Worm (Caenorhabditis elegans) whole organism, mixed stage, embryonic: ENCODE results near the gene rocf-1.

ENCODE experiments used
- M03D4.4 ChIP-seq: sonication (generic microtip); optimal IDR thresholded peaks from 2 replicates; lab custom pipeline; 2017; ENCODE audit warnings: mild to moderate bottlenecking, missing genetic modification characterization, missing compliant biosample characterization
- bed-3 ChIP-seq: fragments of 200-800 bp; sonication (Bioruptor generic); optimal IDR thresholded peaks from 3 replicates; lab custom pipeline; 2018; ENCODE audit warnings: mild to moderate bottlenecking, missing genetic modification characterization, moderate library complexity, missing compliant biosample characterization
- blmp-1 ChIP-seq: fragments of 150-350 bp; optimal IDR thresholded peaks from 2 replicates; lab custom pipeline; 2014; ENCODE audit warnings: missing biosample characterization, missing genetic modification characterization
- ceh-39 ChIP-seq: fragments of 150-350 bp; optimal IDR thresholded peaks from 2 replicates; lab custom pipeline; 2014; ENCODE audit warnings: missing biosample characterization, missing genetic modification characterization
- ceh-43 ChIP-seq: fragments of 200-800 bp; sonication (Bioruptor generic); optimal IDR thresholded peaks from 2 replicates; lab custom pipeline; 2018; ENCODE audit warnings: mild to moderate bottlenecking, missing genetic modification characterization, moderate library complexity, missing compliant biosample characterization
- ceh-83 ChIP-seq: fragments of 200-800 bp; sonication (Bioruptor generic); optimal IDR thresholded peaks from 2 replicates; lab custom pipeline; 2018; ENCODE audit warnings: mild to moderate bottlenecking, missing genetic modification characterization, missing compliant biosample characterization
- ces-1 ChIP-seq: fragments of 150-350 bp; optimal IDR thresholded peaks from 2 replicates; lab custom pipeline; 2014; ENCODE audit warnings: missing biosample characterization, missing genetic modification reagents, missing genetic modification characterization
- cnd-1 ChIP-seq: fragments of 200-800 bp; sonication (Bioruptor generic); optimal IDR thresholded peaks from 2 replicates; lab custom pipeline; 2018; ENCODE audit warnings: mild to moderate bottlenecking, missing genetic modification characterization, missing compliant biosample characterization
- drap-1 ChIP-seq: fragments of 200-800 bp; sonication (Bioruptor generic); optimal IDR thresholded peaks from 3 replicates; lab custom pipeline; 2018; ENCODE audit warnings: mild to moderate bottlenecking, missing genetic modification characterization, missing compliant biosample characterization
- elt-1 ChIP-seq: sonication (generic microtip); optimal IDR thresholded peaks from 2 replicates; lab custom pipeline; 2017; ENCODE audit warnings: missing genetic modification characterization, mild to moderate bottlenecking, missing compliant biosample characterization, antibody characterized with exemption, moderate library complexity, borderline replicate concordance; ENCODE audit not compliant: insufficient read depth
- elt-3 ChIP-seq: fragments of 150-350 bp; optimal IDR thresholded peaks from 2 replicates; lab custom pipeline; 2014; ENCODE audit warnings: missing biosample characterization, missing genetic modification characterization
- flh-1 ChIP-seq: fragments of 200-800 bp; sonication (Bioruptor generic); optimal IDR thresholded peaks from 2 replicates; lab custom pipeline; 2018; ENCODE audit warnings: mild to moderate bottlenecking, missing genetic modification characterization, moderate library complexity, missing compliant biosample characterization
- ham-2 ChIP-seq: fragments of 200-800 bp; sonication (Bioruptor generic); optimal IDR thresholded peaks from 2 replicates; lab custom pipeline; 2018; ENCODE audit warnings: mild to moderate bottlenecking, missing genetic modification characterization, missing compliant biosample characterization
- hlh-1 ChIP-seq: fragments of 150-350 bp; optimal IDR thresholded peaks from 2 replicates; lab custom pipeline; 2014; ENCODE audit warnings: missing biosample characterization, missing genetic modification reagents, missing genetic modification characterization
- lin-13 ChIP-seq: fragments of 150-350 bp; optimal IDR thresholded peaks from 2 replicates; lab custom pipeline; 2014; ENCODE audit warnings: missing biosample characterization, missing genetic modification characterization
- lin-32 ChIP-seq: fragments of 200-800 bp; sonication (Bioruptor generic); optimal IDR thresholded peaks from 2 replicates; lab custom pipeline; 2018; ENCODE audit warnings: mild to moderate bottlenecking, missing genetic modification characterization, missing compliant biosample characterization
- lsy-2 ChIP-seq: fragments of 150-350 bp; optimal IDR thresholded peaks from 2 replicates; lab custom pipeline; 2014; ENCODE audit warnings: missing biosample characterization, missing genetic modification characterization
- mab-5 ChIP-seq: fragments of 150-350 bp; optimal IDR thresholded peaks from 2 replicates; lab custom pipeline; 2014; ENCODE audit warnings: missing biosample characterization, missing genetic modification characterization
- mep-1 ChIP-seq: fragments of 150-350 bp; optimal IDR thresholded peaks from 2 replicates; lab custom pipeline; 2017; ENCODE audit warnings: missing biosample characterization, missing genetic modification reagents, missing genetic modification characterization, inconsistent platforms
- mls-2 ChIP-seq: sonication (generic microtip); optimal IDR thresholded peaks from 2 replicates; lab custom pipeline; 2016; ENCODE audit warnings: mild to moderate bottlenecking, missing genetic modification characterization, moderate library complexity, missing compliant biosample characterization
- nhr-12 ChIP-seq: fragments of 150-350 bp; optimal IDR thresholded peaks from 2 replicates; lab custom pipeline; 2014; ENCODE audit warnings: missing biosample characterization, missing genetic modification characterization
- nhr-2 ChIP-seq: fragments of 150-350 bp; optimal IDR thresholded peaks from 2 replicates; lab custom pipeline; 2014; ENCODE audit warnings: missing biosample characterization, missing genetic modification characterization
- nhr-237 ChIP-seq: fragments of 150-350 bp; optimal IDR thresholded peaks from 2 replicates; lab custom pipeline; 2014; ENCODE audit warnings: missing biosample characterization, missing genetic modification characterization
- nhr-28 ChIP-seq: fragments of 150-350 bp; optimal IDR thresholded peaks from 2 replicates; lab custom pipeline; 2014; ENCODE audit warnings: missing biosample characterization, missing genetic modification characterization
- nhr-76 ChIP-seq: sonication (generic microtip); optimal IDR thresholded peaks from 2 replicates; lab custom pipeline; 2017; ENCODE audit warnings: missing biosample characterization, missing genetic modification characterization
- pha-4 ChIP-seq: fragments of 150-350 bp; optimal IDR thresholded peaks from 2 replicates; lab custom pipeline; 2018; ENCODE audit warnings: missing biosample characterization, missing genetic modification reagents, missing genetic modification characterization
- sem-2 ChIP-seq: fragments of 200-800 bp; sonication (Bioruptor generic); optimal IDR thresholded peaks from 2 replicates; lab custom pipeline; 2018; ENCODE audit warnings: mild to moderate bottlenecking, missing genetic modification characterization, missing compliant biosample characterization
- snpc-4 ChIP-seq: fragments of 150-350 bp; optimal IDR thresholded peaks from 2 replicates; lab custom pipeline; 2014; ENCODE audit warnings: missing biosample characterization, missing genetic modification characterization
- sptf-1 ChIP-seq: sonication (generic microtip); optimal IDR thresholded peaks from 2 replicates; lab custom pipeline; 2017; ENCODE audit warnings: mild to moderate bottlenecking, missing genetic modification characterization, moderate library complexity, missing compliant biosample characterization
- tbx-8 ChIP-seq: fragments of 200-800 bp; sonication (Bioruptor generic); optimal IDR thresholded peaks from 2 replicates; lab custom pipeline; 2018; ENCODE audit warnings: mild to moderate bottlenecking, missing genetic modification characterization, moderate library complexity, missing compliant biosample characterization
- unc-120 ChIP-seq: sonication (generic microtip); optimal IDR thresholded peaks from 2 replicates; lab custom pipeline; 2017; ENCODE audit warnings: missing genetic modification characterization, missing compliant biosample characterization; ENCODE audit not compliant: poor library complexity, severe bottlenecking
- unc-39 ChIP-seq: fragments of 150-350 bp; optimal IDR thresholded peaks from 2 replicates; lab custom pipeline; 2014; ENCODE audit warnings: missing biosample characterization, missing genetic modification characterization
- unc-62 ChIP-seq: fragments of 150-350 bp; optimal IDR thresholded peaks from 2 replicates; lab custom pipeline; 2014; ENCODE audit warnings: missing biosample characterization, missing genetic modification reagents, missing genetic modification characterization
- zip-8 ChIP-seq: fragments of 150-350 bp; optimal IDR thresholded peaks from 2 replicates; lab custom pipeline; 2014; ENCODE audit warnings: missing biosample characterization, missing genetic modification characterization
- ztf-11 ChIP-seq: fragments of 150-350 bp; optimal IDR thresholded peaks from 2 replicates; lab custom pipeline; 2014; ENCODE audit warnings: missing biosample characterization, missing genetic modification characterization

rocf-1 gene

ce11 chrV:15466017-15466416 lies 1.7 kb upstream of the rocf-1 start:
- TF ChIP-seq blmp-1 (no peak), drap-1 (GFP tag; lab: Kevin White, UChicago) (peak; percentile 4)
- TF ChIP-seq, all 35 proteins: peak for 1

- TF ChIP-seq ces-1 (GFP tag; lab: Kevin White, UChicago) = no peak
- peak; percentile 63 for TF ChIP-seq flh-1 (GFP tag; lab: Kevin White, UChicago)
- no peak for TF ChIP-seq blmp-1
- TF ChIP-seq nhr-237 (tag; lab: Kevin White, UChicago) = peak; percentile 35
- peak; percentile 31 for TF ChIP-seq nhr-28
- no peak for TF ChIP-seq mab-5
- TF ChIP-seq zip-8 (tag; lab: Kevin White, UChicago) = no peak
- TF ChIP-seq cnd-1 (tag; lab: Kevin White, UChicago) = peak; percentile 78
- peak; percentile 96 for TF ChIP-seq unc-120 (tag; lab: Kevin White, UChicago)
- no peak for TF ChIP-seq unc-39
- TF ChIP-seq mep-1 = peak; percentile 47
- no peak for TF ChIP-seq elt-1 (tag; lab: Kevin White, UChicago)
- TF ChIP-seq nhr-12 (tag; lab: Kevin White, UChicago) = no peak
- peak; percentile 81 for TF ChIP-seq bed-3 (GFP tag; lab: Kevin White, UChicago)
- TF ChIP-seq elt-3 (tag; lab: Kevin White, UChicago) = peak; percentile 41
- TF ChIP-seq ham-2 (GFP tag; lab: Kevin White, UChicago) = peak; percentile 85
- no peak for TF ChIP-seq snpc-4
- peak; percentile 75 for TF ChIP-seq lin-32
- peak; percentile 14 for TF ChIP-seq nhr-2 (tag; lab: Kevin White, UChicago)
- peak; percentile 89 for TF ChIP-seq mls-2
- TF ChIP-seq tbx-8 (GFP tag; lab: Kevin White, UChicago) = peak; percentile 63
- TF ChIP-seq ceh-39 (tag; lab: Kevin White, UChicago) = no peak
- TF ChIP-seq hlh-1 = peak; percentile 37
- peak; percentile 83 for TF ChIP-seq ceh-43 (GFP tag; lab: Kevin White, UChicago)
- no peak for TF ChIP-seq nhr-76 (tag; lab: Kevin White, UChicago)
- peak; percentile 93 for TF ChIP-seq sptf-1 (tag; lab: Kevin White, UChicago)
- TF ChIP-seq ceh-83 (GFP tag; lab: Kevin White, UChicago) = peak; percentile 92
- peak; percentile 85 for TF ChIP-seq M03D4.4 (tag; lab: Kevin White, UChicago)
- TF ChIP-seq lsy-2 (tag; lab: Kevin White, UChicago) = no peak
- peak; percentile 42 for TF ChIP-seq unc-62 (GFP tag; lab: Kevin White, UChicago)
- peak; percentile 13 for TF ChIP-seq pha-4
- peak; percentile 35 for TF ChIP-seq ztf-11 (tag; lab: Kevin White, UChicago)
- peak; percentile 97 for TF ChIP-seq drap-1 (GFP tag; lab: Kevin White, UChicago)
- TF ChIP-seq sem-2 (GFP tag; lab: Kevin White, UChicago) = peak; percentile 68
- TF ChIP-seq lin-13 (tag; lab: Kevin White, UChicago) = peak; percentile 61
These were observed 878 bp upstream of the rocf-1 start, which contains the start of gene pqn-71 for ce11 chrV:15465032-15465727. TSS of gene pqn-71 (plus strand) at chrV:15465677.

ce11 chrV:15459088-15459487 lies 5.2 kb downstream of the rocf-1 start, which contains the start of gene str-71:
TSS of gene str-71 (minus strand) at chrV:15459188.
- no peak for TF ChIP-seq unc-39
- TF ChIP-seq snpc-4 = no peak
- TF ChIP-seq ceh-83 (GFP tag; lab: Kevin White, UChicago) = no peak
- TF ChIP-seq ceh-43 (GFP tag; lab: Kevin White, UChicago) = no peak
- TF ChIP-seq nhr-76 (tag; lab: Kevin White, UChicago) = no peak
- TF ChIP-seq tbx-8 (GFP tag; lab: Kevin White, UChicago) = no peak
- TF ChIP-seq mep-1 = no peak
- TF ChIP-seq lsy-2 (tag; lab: Kevin White, UChicago) = no peak
- no peak for TF ChIP-seq zip-8 (tag; lab: Kevin White, UChicago)
- no peak for TF ChIP-seq nhr-2 (tag; lab: Kevin White, UChicago)
- TF ChIP-seq flh-1 (GFP tag; lab: Kevin White, UChicago) = no peak
- no peak for TF ChIP-seq sem-2 (GFP tag; lab: Kevin White, UChicago)
- TF ChIP-seq ham-2 (GFP tag; lab: Kevin White, UChicago) = no peak
- no peak for TF ChIP-seq unc-120 (tag; lab: Kevin White, UChicago)
- TF ChIP-seq, all 35 proteins: peak for 0
